Fruit fly (Drosophila melanogaster): Measurements from ENCODE around the gene ouib.

Gene ouib

dm6 chr3R:8731597-8732263 lies 6.5 kb downstream of the ouib start, which contains the start of the genes M1BP and CG8202 (continued):
- peak; percentile 13 for TF ChIP-seq CG4707 (GFP tag; optimal IDR thresholded peaks at IDR 0.05)
- no peak for TF ChIP-seq gfzf (GFP tag; optimal IDR thresholded peaks at IDR 0.05)
- TF ChIP-seq CG12299 (tag; optimal IDR thresholded peaks at IDR 0.05), result peak; percentile 78
- peak; percentile 31 for TF ChIP-seq CG1792 (GFP tag; optimal IDR thresholded peaks at IDR 0.05)
- 0 out of 2 replicates have a peak, but pooled peaks have one; percentile 15 for TF ChIP-seq CG11696 (GFP tag; IDR thresholded peaks at IDR 0.05)
- TF ChIP-seq Tbp (GFP tag; optimal IDR thresholded peaks at IDR 0.05), result no peak
- TF ChIP-seq CG42726 (GFP tag; IDR thresholded peaks at IDR 0.05; ENCODE audit: partially characterized antibody), result no peak
- peak; percentile 32 for TF ChIP-seq CG13624 (GFP tag; optimal IDR thresholded peaks at IDR 0.05)
- peak; percentile 18 for TF ChIP-seq Lhr (GFP tag; optimal IDR thresholded peaks at IDR 0.05)
- TF ChIP-seq CG18476 (GFP tag; optimal IDR thresholded peaks at IDR 0.05), result peak; percentile 53
- TF ChIP-seq CG12769 (tag; optimal IDR thresholded peaks at IDR 0.05), result no peak
- TF ChIP-seq sisA (GFP tag; IDR thresholded peaks at IDR 0.05), result peak; percentile 76
- TF ChIP-seq Taf1 (GFP tag; IDR thresholded peaks at IDR 0.05), result peak; percentile 8; the same call in 1 of the 2 replicates
- no peak for TF ChIP-seq chinmo (GFP tag; IDR thresholded peaks at IDR 0.05; ENCODE audit: partially characterized antibody)
- TF ChIP-seq fd64A (GFP tag; optimal IDR thresholded peaks at IDR 0.05), result peak; percentile 18
- peak; percentile 47; the same call in 1 of the 2 replicates for TF ChIP-seq ap (GFP tag; IDR thresholded peaks at IDR 0.05)
- TF ChIP-seq nom (GFP tag; optimal IDR thresholded peaks at IDR 0.05), result peak; percentile 95
- TF ChIP-seq dpn (GFP tag; optimal IDR thresholded peaks at IDR 0.05), result peak; percentile 49 to 91
- TF ChIP-seq CG12104 (GFP tag; optimal IDR thresholded peaks at IDR 0.05), result peak; percentile 87
- peak; percentile 94 for TF ChIP-seq ind (GFP tag; optimal IDR thresholded peaks at IDR 0.05)
- TF ChIP-seq stc (GFP tag; IDR thresholded peaks at IDR 0.05), result 0 out of 2 replicates have a peak, but pooled peaks have one; percentile 39
- no peak for TF ChIP-seq Trl (optimal IDR thresholded peaks at IDR 0.05)
- peak; percentile 34 for TF ChIP-seq Trl (GFP tag; optimal IDR thresholded peaks at IDR 0.05)
- no peak for TF ChIP-seq Doc3 (GFP tag; IDR thresholded peaks at IDR 0.05; ENCODE audit: partially characterized antibody)
- peak; percentile 35 for TF ChIP-seq CG7271 (tag; optimal IDR thresholded peaks at IDR 0.05)
- TF ChIP-seq cg (GFP tag; optimal IDR thresholded peaks at IDR 0.05), result no peak
- peak; percentile 82 for TF ChIP-seq CG8281 (tag; optimal IDR thresholded peaks at IDR 0.05)
- TF ChIP-seq CG6683 (GFP tag; optimal IDR thresholded peaks at IDR 0.05), result peak; percentile 86
- peak; percentile 28; the same call in 1 of the 2 replicates for TF ChIP-seq CG10321 (GFP tag; IDR thresholded peaks at IDR 0.05)
- TF ChIP-seq sob (GFP tag; IDR thresholded peaks at IDR 0.05), result peak; percentile 57; the same call in 1 of the 2 replicates
- peak; percentile 93 for TF ChIP-seq sd (tag; optimal IDR thresholded peaks at IDR 0.05)
- TF ChIP-seq CG11398 (GFP tag; optimal IDR thresholded peaks at IDR 0.05), result no peak
- no peak for TF ChIP-seq D (optimal IDR thresholded peaks at IDR 0.05)
- peak; percentile 90 for TF ChIP-seq D (GFP tag; optimal IDR thresholded peaks at IDR 0.05)
- TF ChIP-seq CG12942 (GFP tag; optimal IDR thresholded peaks at IDR 0.05), result peak; percentile 90
- TF ChIP-seq ci (GFP tag; IDR thresholded peaks at IDR 0.05), result peak; percentile 67; the same call in 2 of the 3 replicates
- peak; percentile 53 for TF ChIP-seq CG12219 (GFP tag; optimal IDR thresholded peaks at IDR 0.05)
- peak; percentile 73; the same call in 1 of the 2 replicates for TF ChIP-seq E2f1 (GFP tag; IDR thresholded peaks at IDR 0.05)
- no peak for TF ChIP-seq ftz-f1 (GFP tag; optimal IDR thresholded peaks at IDR 0.05)
- peak; percentile 58 for TF ChIP-seq chn (GFP tag; optimal IDR thresholded peaks at IDR 0.05)
- peak; percentile 76 for TF ChIP-seq CG14441 (GFP tag; IDR thresholded peaks at IDR 0.05)
- TF ChIP-seq unc-4 (GFP tag; IDR thresholded peaks at IDR 0.05; ENCODE audit: partially characterized antibody), result no peak
- peak; percentile 38 for TF ChIP-seq tx (GFP tag; optimal IDR thresholded peaks at IDR 0.05)
- TF ChIP-seq Dip2 (GFP tag; IDR thresholded peaks at IDR 0.05), result no peak
- TF ChIP-seq CG3065 (GFP tag; optimal IDR thresholded peaks at IDR 0.05), result peak; percentile 73
- TF ChIP-seq Poxn (GFP tag; IDR thresholded peaks at IDR 0.05), result no peak
- TF ChIP-seq exex (tag; optimal IDR thresholded peaks at IDR 0.05), result peak; percentile 66
- peak; percentile 75 for TF ChIP-seq Gug (GFP tag; IDR thresholded peaks at IDR 0.05)
- no peak for TF ChIP-seq crol (GFP tag; IDR thresholded peaks at IDR 0.05)
- peak; percentile 71 for TF ChIP-seq org-1 (GFP tag; optimal IDR thresholded peaks at IDR 0.05)
